Fruit fly (Drosophila melanogaster) Kc167 (cell line): ENCODE data around the gene CG5160.

ENCODE experiments used
- Sin3A ChIP-seq: fragments of >200 bp; optimal IDR thresholded peaks from 2 replicates; lab custom pipeline; 2018; ENCODE audit warnings: missing external identifiers
- h ChIP-seq: fragments of >200 bp; optimal IDR thresholded peaks from 3 replicates; lab custom pipeline; 2018; ENCODE audit warnings: missing external identifiers
- ttk ChIP-seq: sonication (Bioruptor generic); optimal IDR thresholded peaks from 2 replicates; lab custom pipeline; 2017; ENCODE audit warnings: missing external identifiers

DNA sequence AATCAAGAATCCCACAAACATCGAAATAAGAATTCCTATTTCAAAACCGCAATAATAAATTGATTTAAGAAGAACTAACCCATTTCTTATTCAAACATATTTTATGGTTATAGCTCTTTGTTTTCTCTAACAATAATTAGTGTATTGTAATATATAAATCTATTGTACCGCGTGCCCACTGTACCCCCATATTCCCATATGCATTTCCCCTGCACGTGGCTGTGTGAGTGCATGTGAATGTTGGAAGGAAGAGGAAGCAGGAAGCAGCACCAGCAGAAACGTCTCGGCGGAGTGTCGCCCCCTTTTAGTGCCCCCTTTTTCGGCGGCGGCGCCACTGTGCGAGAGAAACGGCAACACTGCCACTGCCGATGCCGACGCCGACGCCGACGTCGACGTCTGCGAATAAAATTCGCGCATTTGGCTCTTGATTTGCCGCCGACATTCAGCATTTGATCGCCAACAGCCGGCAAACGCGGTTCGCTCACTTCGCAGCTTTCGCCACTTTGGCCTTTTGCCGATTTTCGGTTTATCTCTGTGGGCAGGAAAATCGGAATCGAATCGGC lies 24.9 kb upstream of the CG5160 start:
- no peak for TF ChIP-seq Sin3A (lab: Kevin White, UChicago)
- no peak for TF ChIP-seq h (lab: Kevin White, UChicago)
- TF ChIP-seq ttk (lab: Kevin White, UChicago), result no peak
